Worm (Caenorhabditis elegans) whole organism, late embryonic: ENCODE measurements around the gene fbxl-3.

Experiments
- ceh-34 ChIP-seq: sonication (generic microtip); optimal IDR thresholded peaks from 2 replicates; lab custom pipeline; 2016; ENCODE audit warnings: mild to moderate bottlenecking, missing genetic modification characterization, missing compliant biosample characterization
- pha-4 ChIP-seq: fragments of 150-350 bp; optimal IDR thresholded peaks from 2 replicates; lab custom pipeline; 2018; ENCODE audit warnings: missing biosample characterization, missing genetic modification reagents, missing genetic modification characterization

DNA sequence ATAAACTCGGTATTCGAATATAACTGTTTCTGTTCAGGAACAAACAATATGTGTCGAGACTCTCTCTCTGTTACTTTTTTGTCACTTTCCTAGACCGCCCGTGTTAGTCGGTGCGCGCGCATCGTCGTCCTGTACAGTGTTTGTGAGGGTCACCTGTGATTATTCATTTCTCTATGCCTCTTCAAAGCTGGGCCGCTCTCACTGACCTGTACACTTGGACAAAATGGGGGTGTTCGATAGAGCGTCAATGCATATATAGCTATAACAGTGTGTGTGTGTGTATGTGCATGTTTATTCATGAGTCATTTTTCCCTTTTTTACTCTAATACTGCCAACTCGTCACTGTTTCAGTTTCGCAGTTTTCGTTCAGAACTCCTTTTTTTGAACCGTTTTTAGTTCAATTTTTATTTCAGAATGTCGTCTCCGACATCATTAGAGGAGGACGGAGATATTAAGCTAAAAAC is 19.1 kb downstream of the fbxl-3 start, which contains the start of gene pkc-3:
- no peak for TF ChIP-seq ceh-34
- TF ChIP-seq pha-4, result no peak
